Worm (Caenorhabditis elegans) whole organism, midembryonic: Measurements from ENCODE around the gene ccdc-149.

Experiments used
- T22C8.4 ChIP-seq: fragments of 200-800 bp; sonication (Bioruptor generic); IDR thresholded peaks from 2 replicates; pipeline ENCODE4 v1.3.6; 2022; ENCODE audit warnings: missing genetic modification characterization, missing compliant biosample characterization
- cog-1 ChIP-seq: sonication (generic microtip); optimal IDR thresholded peaks from 2 replicates; lab custom pipeline; 2016; ENCODE audit warnings: missing genetic modification characterization, missing compliant biosample characterization
- ztf-23 ChIP-seq: fragments of 200-800 bp; sonication (Bioruptor generic); IDR thresholded peaks from 2 replicates; pipeline ENCODE4 v1.3.6; 2022; ENCODE audit warnings: missing genetic modification reagents, missing genetic modification characterization, missing compliant biosample characterization

ce11 chrX:11507836-11508235 lies 3.4 kb downstream of the ccdc-149 start:
- TF ChIP-seq ztf-23 (GFP tag; lab: Robert Waterston, UW) = no peak
- TF ChIP-seq T22C8.4 (GFP tag; lab: Robert Waterston, UW) = no peak
- TF ChIP-seq cog-1 (tag; lab: Kevin White, UChicago) = no peak
